Fruit fly (Drosophila melanogaster) whole organism, embryonic: Measurements from ENCODE around the gene CG9737.
A peak's percentile ranks its signal among the peaks of the same experiment; 100 is the strongest.

ENCODE experiments used
- Abd-B ChIP-seq: fragments of 200-800 bp; sonication (Bioruptor generic); optimal IDR thresholded peaks from 2 replicates; lab custom pipeline; 2018; ENCODE audit warnings: missing biosample characterization, mild to moderate bottlenecking, missing genetic modification characterization, moderate library complexity
- Antp ChIP-seq: fragments of 200-800 bp; sonication (Bioruptor generic); optimal IDR thresholded peaks from 3 replicates; lab custom pipeline; 2016; ENCODE audit warnings: missing biosample characterization, missing genetic modification characterization
- Bteb2 ChIP-seq: fragments of 200-800 bp; sonication (Bioruptor generic); optimal IDR thresholded peaks from 2 replicates; lab custom pipeline; 2016; ENCODE audit warnings: missing biosample characterization, missing genetic modification characterization
- CG11247 ChIP-seq: fragments of 200-800 bp; sonication (Bioruptor generic); IDR thresholded peaks from 2 replicates; pipeline ENCODE4 v1.3.6; 2022; ENCODE audit warnings: missing biosample characterization, missing genetic modification characterization
- CG11398 ChIP-seq: fragments of 200-800 bp; sonication (Bioruptor generic); optimal IDR thresholded peaks from 2 replicates; lab custom pipeline; 2016; ENCODE audit warnings: missing biosample characterization, missing genetic modification characterization
- CG12104 ChIP-seq: fragments of 200-800 bp; sonication (Bioruptor generic); optimal IDR thresholded peaks from 3 replicates; lab custom pipeline; 2016; ENCODE audit warnings: missing biosample characterization, missing genetic modification characterization
- CG12236 ChIP-seq: fragments of 200-800 bp; sonication (Bioruptor generic); optimal IDR thresholded peaks from 2 replicates; lab custom pipeline; 2016; ENCODE audit warnings: missing biosample characterization, missing genetic modification characterization
- CG12744 ChIP-seq: fragments of 200-800 bp; sonication (Bioruptor generic); optimal IDR thresholded peaks from 2 replicates; lab custom pipeline; 2016; ENCODE audit warnings: missing biosample characterization, missing genetic modification characterization
- CG13775 ChIP-seq: fragments of 200-800 bp; sonication (Bioruptor generic); optimal IDR thresholded peaks from 3 replicates; lab custom pipeline; 2017; ENCODE audit warnings: missing biosample characterization, mild to moderate bottlenecking, missing genetic modification characterization
- CG14441 ChIP-seq: fragments of 200-800 bp; sonication (Bioruptor generic); IDR thresholded peaks from 2 replicates; pipeline ENCODE4 v1.3.6; 2022; ENCODE audit warnings: missing biosample characterization, missing genetic modification characterization
- CG14667 ChIP-seq: fragments of 200-800 bp; sonication (Bioruptor generic); IDR thresholded peaks from 2 replicates; pipeline ENCODE4 v1.3.6; 2022; ENCODE audit warnings: missing biosample characterization, missing genetic modification characterization
- CG16863 ChIP-seq: fragments of 200-800 bp; sonication (Bioruptor generic); optimal IDR thresholded peaks from 3 replicates; lab custom pipeline; 2016; ENCODE audit warnings: missing biosample characterization, missing genetic modification characterization
- CG17568 ChIP-seq: fragments of 200-800 bp; sonication (Bioruptor generic); optimal IDR thresholded peaks from 2 replicates; lab custom pipeline; 2018; ENCODE audit warnings: missing biosample characterization, mild to moderate bottlenecking, missing genetic modification characterization, moderate library complexity
- CG2678 ChIP-seq: fragments of 200-800 bp; sonication (Bioruptor generic); optimal IDR thresholded peaks from 3 replicates; lab custom pipeline; 2019; ENCODE audit warnings: missing biosample characterization, mild to moderate bottlenecking, missing genetic modification characterization, moderate library complexity
- CG32772 ChIP-seq: fragments of 200-800 bp; sonication (Bioruptor generic); IDR thresholded peaks from 2 replicates; pipeline ENCODE4 v1.3.6; 2022; ENCODE audit warnings: missing biosample characterization, missing genetic modification characterization
- CG6765 ChIP-seq: fragments of 200-800 bp; sonication (Bioruptor generic); optimal IDR thresholded peaks from 3 replicates; lab custom pipeline; 2017; ENCODE audit warnings: missing biosample characterization, mild to moderate bottlenecking, missing genetic modification characterization
- CG9797 ChIP-seq: fragments of 200-800 bp; sonication (Bioruptor generic); optimal IDR thresholded peaks from 3 replicates; lab custom pipeline; 2018; ENCODE audit warnings: missing biosample characterization, mild to moderate bottlenecking, missing genetic modification characterization
- Chrac-16 ChIP-seq: fragments of 200-800 bp; sonication (Bioruptor generic); optimal IDR thresholded peaks from 3 replicates; lab custom pipeline; 2016; ENCODE audit warnings: missing biosample characterization, missing genetic modification characterization
- CrebB ChIP-seq: fragments of 200-800 bp; sonication (Bioruptor generic); optimal IDR thresholded peaks from 3 replicates; lab custom pipeline; 2018; ENCODE audit warnings: missing biosample characterization, mild to moderate bottlenecking, missing genetic modification characterization
- Doc2 ChIP-seq: fragments of 200-800 bp; sonication (Bioruptor generic); IDR thresholded peaks from 2 replicates; pipeline ENCODE4 v1.3.6; 2022; ENCODE audit warnings: missing biosample characterization, missing genetic modification characterization
- Gsc ChIP-seq: fragments of 200-800 bp; sonication (Bioruptor generic); IDR thresholded peaks from 2 replicates; pipeline ENCODE4 v1.3.6; 2022; ENCODE audit warnings: missing biosample characterization, missing genetic modification characterization
- Max ChIP-seq: fragments of 200-800 bp; sonication (Bioruptor generic); optimal IDR thresholded peaks from 2 replicates; lab custom pipeline; 2016; ENCODE audit warnings: missing biosample characterization, mild to moderate bottlenecking, missing genetic modification characterization
- NK7.1 ChIP-seq: fragments of 200-800 bp; sonication (Bioruptor generic); optimal IDR thresholded peaks from 3 replicates; lab custom pipeline; 2016; ENCODE audit warnings: missing biosample characterization, missing genetic modification characterization
- Opbp ChIP-seq: fragments of 200-800 bp; sonication (Bioruptor generic); IDR thresholded peaks from 3 replicates; pipeline ENCODE4 v1.3.6; 2022; ENCODE audit warnings: missing biosample characterization, missing genetic modification characterization; ENCODE audit not compliant: partially characterized antibody
- Ptx1 ChIP-seq: fragments of 200-800 bp; sonication (Bioruptor generic); IDR thresholded peaks from 2 replicates; pipeline ENCODE4 v1.3.6; 2022; ENCODE audit warnings: missing biosample characterization, missing genetic modification characterization
- Six4 ChIP-seq: fragments of 200-800 bp; sonication (Bioruptor generic); optimal IDR thresholded peaks from 2 replicates; lab custom pipeline; 2016; ENCODE audit warnings: missing biosample characterization, missing genetic modification characterization
- Taf1 ChIP-seq: fragments of 200-800 bp; sonication (Bioruptor generic); IDR thresholded peaks from 2 replicates; pipeline ENCODE4 v1.3.6; 2022; ENCODE audit warnings: missing biosample characterization, missing genetic modification characterization
- Trl ChIP-seq, 3 experiments: fragments of >200 bp in 2 of 3; fragments of 200-800 bp in 1 of 3; sonication (Bioruptor generic) in 1 of 3; optimal IDR thresholded peaks; 2 replicates in 1 of 3; 3 replicates in 2 of 3; lab custom pipeline; 2016 to 2017; ENCODE audit warnings: missing biosample characterization in 1 of 3, missing genetic modification characterization in 1 of 3
- ash1 ChIP-seq: fragments of 200-800 bp; sonication (Bioruptor generic); optimal IDR thresholded peaks from 2 replicates; lab custom pipeline; 2018; ENCODE audit warnings: missing biosample characterization, mild to moderate bottlenecking, missing genetic modification characterization
- bbx ChIP-seq: fragments of 200-800 bp; sonication (Bioruptor generic); IDR thresholded peaks from 2 replicates; pipeline ENCODE4 v1.3.6; 2022; ENCODE audit warnings: missing biosample characterization, missing genetic modification characterization; ENCODE audit not compliant: partially characterized antibody
- bcd ChIP-seq: fragments of 200-800 bp; sonication (Bioruptor generic); optimal IDR thresholded peaks from 2 replicates; lab custom pipeline; 2017; ENCODE audit warnings: missing biosample characterization, mild to moderate bottlenecking, missing genetic modification characterization
- chif ChIP-seq, 2 experiments: fragments of 200-800 bp; sonication (Bioruptor generic); optimal IDR thresholded peaks; 3 replicates each; lab custom pipeline; 2016; ENCODE audit warnings: missing biosample characterization in 2 of 2, missing genetic modification characterization in 2 of 2
- danr ChIP-seq: fragments of 200-800 bp; sonication (Bioruptor generic); IDR thresholded peaks from 2 replicates; pipeline ENCODE4 v1.3.6; 2022; ENCODE audit warnings: missing biosample characterization, missing genetic modification characterization
- dimm ChIP-seq: fragments of 200-800 bp; sonication (Bioruptor generic); IDR thresholded peaks from 2 replicates; pipeline ENCODE4 v1.3.6; 2022; ENCODE audit warnings: missing biosample characterization, missing genetic modification characterization
- dm ChIP-seq: fragments of 200-800 bp; sonication (Bioruptor generic); optimal IDR thresholded peaks from 3 replicates; lab custom pipeline; 2016; ENCODE audit warnings: missing biosample characterization, missing genetic modification characterization
- ems ChIP-seq: fragments of 200-800 bp; sonication (Bioruptor generic); optimal IDR thresholded peaks from 3 replicates; lab custom pipeline; 2016; ENCODE audit warnings: missing biosample characterization, missing genetic modification characterization
- fd3F ChIP-seq: fragments of 200-800 bp; sonication (Bioruptor generic); optimal IDR thresholded peaks from 2 replicates; lab custom pipeline; 2018; ENCODE audit warnings: missing biosample characterization, mild to moderate bottlenecking, missing genetic modification characterization, moderate library complexity
- gce ChIP-seq: fragments of 200-800 bp; sonication (Bioruptor generic); IDR thresholded peaks from 3 replicates; pipeline ENCODE4 v1.3.6; 2022; ENCODE audit warnings: missing biosample characterization, missing genetic modification characterization
- gcm ChIP-seq: fragments of 200-800 bp; sonication (Bioruptor generic); optimal IDR thresholded peaks from 2 replicates; lab custom pipeline; 2019; ENCODE audit warnings: missing biosample characterization, mild to moderate bottlenecking, missing genetic modification characterization, moderate library complexity
- gsb ChIP-seq: fragments of 200-800 bp; sonication (Bioruptor generic); IDR thresholded peaks from 2 replicates; pipeline ENCODE4 v1.3.6; 2022; ENCODE audit warnings: missing biosample characterization, missing genetic modification characterization
- ind ChIP-seq: fragments of 200-800 bp; sonication (Bioruptor generic); optimal IDR thresholded peaks from 3 replicates; lab custom pipeline; 2016; ENCODE audit warnings: missing biosample characterization, missing genetic modification characterization
- jumu ChIP-seq: fragments of 200-800 bp; sonication (Bioruptor generic); optimal IDR thresholded peaks from 3 replicates; lab custom pipeline; 2016; ENCODE audit warnings: missing biosample characterization, missing genetic modification characterization
- knrl ChIP-seq: fragments of 200-800 bp; sonication (Bioruptor generic); IDR thresholded peaks from 3 replicates; pipeline ENCODE4 v1.3.6; 2022; ENCODE audit warnings: missing biosample characterization, missing genetic modification characterization; ENCODE audit not compliant: partially characterized antibody
- lola ChIP-seq, 3 experiments: fragments of >200 bp in 2 of 3; fragments of 200-800 bp in 1 of 3; sonication (Bioruptor generic) in 1 of 3; optimal IDR thresholded peaks; 2 replicates each; lab custom pipeline; 2017 to 2019; ENCODE audit warnings: missing biosample characterization in 3 of 3, missing genetic modification characterization in 3 of 3, mild to moderate bottlenecking in 1 of 3, moderate library complexity in 1 of 3
- nerfin-1 ChIP-seq: fragments of 200-800 bp; sonication (Bioruptor generic); optimal IDR thresholded peaks from 3 replicates; lab custom pipeline; 2019; ENCODE audit warnings: missing biosample characterization, mild to moderate bottlenecking, missing genetic modification characterization, moderate library complexity
- oc ChIP-seq: fragments of 200-800 bp; sonication (Bioruptor generic); optimal IDR thresholded peaks from 2 replicates; lab custom pipeline; 2018; ENCODE audit warnings: missing biosample characterization, mild to moderate bottlenecking, missing genetic modification characterization, moderate library complexity
- pnt ChIP-seq: fragments of 200-800 bp; sonication (Bioruptor generic); optimal IDR thresholded peaks from 3 replicates; lab custom pipeline; 2016; ENCODE audit warnings: missing biosample characterization, missing genetic modification characterization
- shn ChIP-seq: fragments of 200-800 bp; sonication (Bioruptor generic); optimal IDR thresholded peaks from 3 replicates; lab custom pipeline; 2016; ENCODE audit warnings: missing biosample characterization, missing genetic modification characterization
- sob ChIP-seq: fragments of 200-800 bp; sonication (Bioruptor generic); IDR thresholded peaks from 2 replicates; pipeline ENCODE4 v1.3.6; 2022; ENCODE audit warnings: missing biosample characterization, missing genetic modification characterization
- stc ChIP-seq: fragments of 200-800 bp; sonication (Bioruptor generic); IDR thresholded peaks from 2 replicates; pipeline ENCODE4 v1.3.6; 2022; ENCODE audit warnings: missing biosample characterization, missing genetic modification characterization
- tll ChIP-seq, 2 experiments: fragments of 200-800 bp in 1 of 2; fragments of >200 bp in 1 of 2; sonication (Bioruptor generic) in 1 of 2; optimal IDR thresholded peaks; 2 replicates each; lab custom pipeline; 2017 to 2019; ENCODE audit warnings: missing biosample characterization in 2 of 2, missing genetic modification characterization in 2 of 2, mild to moderate bottlenecking in 1 of 2, moderate library complexity in 1 of 2

Gene CG9737

DNA sequence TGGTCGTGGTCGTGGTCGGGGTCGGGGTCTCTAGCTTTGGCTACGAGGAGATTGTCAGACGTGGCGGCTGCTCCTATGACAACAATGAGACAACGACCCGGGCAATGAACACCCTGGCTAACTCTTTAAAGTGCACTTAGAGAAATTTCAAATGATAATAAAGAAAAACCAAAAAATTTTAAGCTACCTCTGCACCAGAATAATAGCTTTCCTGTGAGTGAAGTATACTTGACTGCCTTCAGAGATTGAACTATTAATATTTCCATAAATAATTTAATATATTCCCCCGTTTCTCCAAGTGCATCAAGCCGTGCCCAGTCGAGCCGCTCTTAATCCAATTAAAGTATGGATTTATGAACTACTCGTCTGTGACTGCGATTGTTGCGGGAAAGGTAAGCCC lies 20.6 kb upstream of the CG9737 start (continued):
- no peak for TF ChIP-seq dm
- TF ChIP-seq ash1 (GFP tag; lab: Kevin White, UChicago), result no peak
- TF ChIP-seq jumu (GFP tag; lab: Kevin White, UChicago), result no peak
- peak; percentile 76 for TF ChIP-seq oc (tag; lab: Kevin White, UChicago)
- TF ChIP-seq CG17568 (GFP tag; lab: Kevin White, UChicago), result no peak
- no peak for TF ChIP-seq pnt (GFP tag; lab: Kevin White, UChicago)
- TF ChIP-seq NK7.1, result no peak
- TF ChIP-seq gsb (GFP tag; lab: Robert Waterston, UW), result no peak
- no peak for TF ChIP-seq gce (GFP tag; lab: Robert Waterston, UW)
- TF ChIP-seq tll (GFP tag; optimal IDR thresholded peaks at IDR 0.05; lab: Kevin White, UChicago), result peak in 1 of 2 experiments; percentile 11
- no peak for TF ChIP-seq CG16863 (GFP tag; lab: Kevin White, UChicago)
- no peak for TF ChIP-seq Antp (GFP tag; lab: Kevin White, UChicago)
- no peak for TF ChIP-seq CG12236 (GFP tag; lab: Kevin White, UChicago)
- no peak for TF ChIP-seq dimm (GFP tag; lab: Robert Waterston, UW)
- no peak for TF ChIP-seq CG9797
- TF ChIP-seq Bteb2 (GFP tag; lab: Kevin White, UChicago), result no peak
- no peak for TF ChIP-seq knrl (GFP tag; lab: Robert Waterston, UW)
- TF ChIP-seq gcm (GFP tag; lab: Kevin White, UChicago), result peak; percentile 43
- TF ChIP-seq ems, result no peak
- no peak for TF ChIP-seq Opbp
- no peak for TF ChIP-seq CG6765
- TF ChIP-seq lola (GFP tag; optimal IDR thresholded peaks at IDR 0.05; lab: Kevin White, UChicago), result peak in 1 of 3 experiments; percentile 60
- no peak for TF ChIP-seq CG14441
- peak; percentile 53 for TF ChIP-seq Abd-B (GFP tag; lab: Kevin White, UChicago)
- 0 out of 2 replicates have a peak, but pooled peaks have one; percentile 10 for TF ChIP-seq stc (GFP tag; lab: Robert Waterston, UW)
- TF ChIP-seq CG13775 (GFP tag; lab: Kevin White, UChicago), result peak; percentile 17
- no peak for TF ChIP-seq bcd
- TF ChIP-seq CG12744 (GFP tag; lab: Kevin White, UChicago), result no peak
- TF ChIP-seq Doc2 (GFP tag; lab: Robert Waterston, UW), result no peak
- TF ChIP-seq CG11247 (GFP tag; lab: Robert Waterston, UW), result no peak
- TF ChIP-seq chif (GFP tag; optimal IDR thresholded peaks at IDR 0.05; lab: Kevin White, UChicago), result peak in 1 of 2 experiments; percentile 28
- no peak for TF ChIP-seq Six4 (GFP tag; lab: Kevin White, UChicago)
- peak; percentile 29; the same call in 1 of the 2 replicates for TF ChIP-seq Ptx1
- 0 out of 2 replicates have a peak, but pooled peaks have one; percentile 26 for TF ChIP-seq CG32772
- no peak for TF ChIP-seq danr (GFP tag; lab: Robert Waterston, UW)
- TF ChIP-seq shn, result no peak
- no peak for TF ChIP-seq Trl (optimal IDR thresholded peaks at IDR 0.05; lab: Kevin White, UChicago)
- TF ChIP-seq Trl (GFP tag; optimal IDR thresholded peaks at IDR 0.05; lab: Kevin White, UChicago), result no peak
- TF ChIP-seq nerfin-1 (tag; lab: Kevin White, UChicago), result no peak
- TF ChIP-seq fd3F (GFP tag; lab: Kevin White, UChicago), result no peak
- TF ChIP-seq CG12104, result no peak
- TF ChIP-seq Max (GFP tag; lab: Kevin White, UChicago), result no peak
- TF ChIP-seq CG2678 (tag; lab: Kevin White, UChicago), result peak; percentile 14
- no peak for TF ChIP-seq CG14667 (GFP tag; lab: Robert Waterston, UW)
- TF ChIP-seq Taf1 (GFP tag; lab: Robert Waterston, UW), result no peak
- TF ChIP-seq bbx (GFP tag; lab: Robert Waterston, UW), result no peak
- TF ChIP-seq Gsc (GFP tag; lab: Robert Waterston, UW), result no peak
- TF ChIP-seq Chrac-16 (GFP tag; lab: Kevin White, UChicago), result peak; percentile 35
- no peak for TF ChIP-seq sob (GFP tag; lab: Robert Waterston, UW)
- no peak for TF ChIP-seq CrebB (tag; lab: Kevin White, UChicago)
- TF ChIP-seq ind (GFP tag; lab: Kevin White, UChicago), result no peak
- no peak for TF ChIP-seq CG11398 (GFP tag; lab: Kevin White, UChicago)
